Fruit fly (Drosophila melanogaster) whole organism, embryonic: ENCODE results near the gene CG5181.
A peak's percentile ranks its signal among the peaks of the same experiment; 100 is the strongest.

Source experiments
- ATbp ChIP-seq: fragments of 200-800 bp; sonication (Bioruptor generic); optimal IDR thresholded peaks from 2 replicates; lab custom pipeline; 2017; ENCODE audit warnings: missing biosample characterization, mild to moderate bottlenecking, missing genetic modification characterization, missing genetic modification reagents
- Bgb ChIP-seq: fragments of 200-800 bp; sonication (Bioruptor generic); IDR thresholded peaks from 2 replicates; pipeline ENCODE4 v1.3.6; 2022; ENCODE audit warnings: missing biosample characterization, missing genetic modification characterization; ENCODE audit not compliant: partially characterized antibody
- CG10267 ChIP-seq: fragments of 200-800 bp; sonication (Bioruptor generic); optimal IDR thresholded peaks from 2 replicates; lab custom pipeline; 2018; ENCODE audit warnings: missing biosample characterization, mild to moderate bottlenecking, missing genetic modification characterization, moderate library complexity
- CG10366 ChIP-seq: fragments of 200-800 bp; sonication (Bioruptor generic); IDR thresholded peaks from 2 replicates; pipeline ENCODE4 v1.3.6; 2022; ENCODE audit warnings: missing biosample characterization, missing genetic modification characterization
- CG10462 ChIP-seq: fragments of 200-800 bp; sonication (Bioruptor generic); optimal IDR thresholded peaks from 2 replicates; lab custom pipeline; 2016; ENCODE audit warnings: missing biosample characterization, missing genetic modification characterization
- CG11093 ChIP-seq: fragments of 200-800 bp; sonication (Bioruptor generic); IDR thresholded peaks from 3 replicates; pipeline ENCODE4 v1.3.6; 2022; ENCODE audit warnings: missing biosample characterization, missing genetic modification characterization
- CG11560 ChIP-seq: fragments of 200-800 bp; sonication (Bioruptor generic); IDR thresholded peaks from 3 replicates; pipeline ENCODE4 v1.3.6; 2022; ENCODE audit warnings: missing biosample characterization, missing genetic modification characterization
- CG11723 ChIP-seq: fragments of 200-800 bp; sonication (Bioruptor generic); optimal IDR thresholded peaks from 2 replicates; lab custom pipeline; 2017; ENCODE audit warnings: missing biosample characterization, mild to moderate bottlenecking, missing genetic modification characterization
- CG12299 ChIP-seq: fragments of 200-800 bp; sonication (Bioruptor generic); optimal IDR thresholded peaks from 2 replicates; lab custom pipeline; 2018; ENCODE audit warnings: missing biosample characterization, mild to moderate bottlenecking, missing genetic modification characterization
- CG13287 ChIP-seq: fragments of 200-800 bp; sonication (Bioruptor generic); IDR thresholded peaks from 2 replicates; pipeline ENCODE4 v1.3.6; 2022; ENCODE audit warnings: missing biosample characterization, missing genetic modification characterization; ENCODE audit not compliant: partially characterized antibody
- CG15269 ChIP-seq: fragments of 200-800 bp; sonication (Bioruptor generic); optimal IDR thresholded peaks from 2 replicates; lab custom pipeline; 2018; ENCODE audit warnings: missing biosample characterization, mild to moderate bottlenecking, missing genetic modification characterization, moderate library complexity
- CG18262 ChIP-seq: fragments of 200-800 bp; optimal IDR thresholded peaks from 3 replicates; lab custom pipeline; 2019; ENCODE audit warnings: missing biosample characterization, mild to moderate bottlenecking, missing genetic modification characterization, moderate library complexity
- CG1832 ChIP-seq: fragments of 200-800 bp; sonication (Bioruptor generic); optimal IDR thresholded peaks from 2 replicates; lab custom pipeline; 2017; ENCODE audit warnings: missing biosample characterization, mild to moderate bottlenecking, missing genetic modification characterization, inconsistent platforms
- CG18619 ChIP-seq: fragments of 200-800 bp; sonication (Bioruptor generic); optimal IDR thresholded peaks from 3 replicates; lab custom pipeline; 2017; ENCODE audit warnings: missing biosample characterization, mild to moderate bottlenecking, missing genetic modification characterization
- CG2116 ChIP-seq: fragments of 200-800 bp; sonication (Bioruptor generic); optimal IDR thresholded peaks from 3 replicates; lab custom pipeline; 2018; ENCODE audit warnings: missing biosample characterization, mild to moderate bottlenecking, missing genetic modification characterization
- CG3281 ChIP-seq: fragments of 200-800 bp; sonication (Bioruptor generic); optimal IDR thresholded peaks from 3 replicates; lab custom pipeline; 2017; ENCODE audit warnings: missing biosample characterization, mild to moderate bottlenecking, missing genetic modification characterization
- CG42726 ChIP-seq: fragments of 200-800 bp; sonication (Bioruptor generic); IDR thresholded peaks from 2 replicates; pipeline ENCODE4 v1.3.6; 2022; ENCODE audit warnings: missing biosample characterization, missing genetic modification characterization; ENCODE audit not compliant: partially characterized antibody
- CG6272 ChIP-seq: fragments of 200-800 bp; sonication (Bioruptor generic); IDR thresholded peaks from 2 replicates; pipeline ENCODE4 v1.3.6; 2022; ENCODE audit warnings: missing biosample characterization, missing genetic modification characterization
- CG6765 ChIP-seq: fragments of 200-800 bp; sonication (Bioruptor generic); optimal IDR thresholded peaks from 3 replicates; lab custom pipeline; 2017; ENCODE audit warnings: missing biosample characterization, mild to moderate bottlenecking, missing genetic modification characterization
- CG8359 ChIP-seq: fragments of 200-800 bp; sonication (Bioruptor generic); optimal IDR thresholded peaks from 2 replicates; lab custom pipeline; 2017; ENCODE audit warnings: missing biosample characterization, mild to moderate bottlenecking, missing genetic modification characterization, borderline replicate concordance
- CG9437 ChIP-seq: fragments of 200-800 bp; sonication (Bioruptor generic); optimal IDR thresholded peaks from 2 replicates; lab custom pipeline; 2018; ENCODE audit warnings: missing biosample characterization, mild to moderate bottlenecking, missing genetic modification characterization
- GATAe ChIP-seq: fragments of 200-800 bp; sonication (Bioruptor generic); conservative IDR thresholded peaks from 2 replicates; pipeline ENCODE4 v1.3.6; 2022; ENCODE audit warnings: missing biosample characterization, missing genetic modification characterization
- H2.0 ChIP-seq: fragments of 200-800 bp; sonication (Bioruptor generic); IDR thresholded peaks from 2 replicates; pipeline ENCODE4 v1.3.6; 2022; ENCODE audit warnings: missing biosample characterization, missing genetic modification characterization
- Hr39 ChIP-seq: fragments of >200 bp; optimal IDR thresholded peaks from 2 replicates; lab custom pipeline; 2017
- NC2β ChIP-seq: fragments of 200-800 bp; sonication (Bioruptor generic); optimal IDR thresholded peaks from 2 replicates; lab custom pipeline; 2016; ENCODE audit warnings: missing biosample characterization, missing genetic modification characterization
- NFAT ChIP-seq: fragments of 200-800 bp; sonication (Bioruptor generic); IDR thresholded peaks from 2 replicates; pipeline ENCODE4 v1.3.6; 2022; ENCODE audit warnings: missing biosample characterization, missing genetic modification characterization
- Neu2 ChIP-seq: fragments of 200-800 bp; sonication (Bioruptor generic); optimal IDR thresholded peaks from 3 replicates; lab custom pipeline; 2016; ENCODE audit warnings: missing biosample characterization, missing genetic modification characterization, borderline replicate concordance
- NfI ChIP-seq: fragments of 200-800 bp; sonication (Bioruptor generic); optimal IDR thresholded peaks from 3 replicates; lab custom pipeline; 2018; ENCODE audit warnings: missing biosample characterization, mild to moderate bottlenecking, missing genetic modification characterization, moderate library complexity
- Pdp1 ChIP-seq, 2 experiments: fragments of 200-800 bp; sonication (Bioruptor generic); optimal IDR thresholded peaks; 3 replicates each; lab custom pipeline; 2016; ENCODE audit warnings: missing biosample characterization in 2 of 2, missing genetic modification characterization in 2 of 2, mild to moderate bottlenecking in 1 of 2, moderate library complexity in 1 of 2
- Ssrp ChIP-seq: fragments of 200-800 bp; sonication (Bioruptor generic); optimal IDR thresholded peaks from 2 replicates; lab custom pipeline; 2018; ENCODE audit warnings: missing biosample characterization, mild to moderate bottlenecking, missing genetic modification characterization, moderate library complexity
- TFAM ChIP-seq: fragments of 200-800 bp; sonication (Bioruptor generic); optimal IDR thresholded peaks from 2 replicates; lab custom pipeline; 2017; ENCODE audit warnings: missing biosample characterization, missing genetic modification characterization, inconsistent platforms
- Tbp ChIP-seq: fragments of >200 bp; optimal IDR thresholded peaks from 2 replicates; lab custom pipeline; 2018; ENCODE audit warnings: missing biosample characterization, missing genetic modification characterization
- al ChIP-seq: fragments of 200-800 bp; sonication (Bioruptor generic); IDR thresholded peaks from 2 replicates; pipeline ENCODE4 v1.3.6; 2022; ENCODE audit warnings: missing biosample characterization, missing genetic modification characterization
- caup ChIP-seq: fragments of 200-800 bp; sonication (Bioruptor generic); optimal IDR thresholded peaks from 3 replicates; lab custom pipeline; 2017; ENCODE audit warnings: missing biosample characterization, mild to moderate bottlenecking, missing genetic modification characterization, moderate library complexity; ENCODE audit not compliant: severe bottlenecking
- danr ChIP-seq: fragments of 200-800 bp; sonication (Bioruptor generic); IDR thresholded peaks from 2 replicates; pipeline ENCODE4 v1.3.6; 2022; ENCODE audit warnings: missing biosample characterization, missing genetic modification characterization
- emc ChIP-seq: fragments of 200-800 bp; sonication (Bioruptor generic); optimal IDR thresholded peaks from 2 replicates; lab custom pipeline; 2016; ENCODE audit warnings: missing biosample characterization, missing genetic modification characterization
- h ChIP-seq: fragments of >200 bp; optimal IDR thresholded peaks from 2 replicates; lab custom pipeline; 2017
- hbn ChIP-seq: fragments of 200-800 bp; sonication (Bioruptor generic); IDR thresholded peaks from 2 replicates; pipeline ENCODE4 v1.3.6; 2022; ENCODE audit warnings: missing biosample characterization, missing genetic modification characterization; ENCODE audit not compliant: partially characterized antibody
- hkb ChIP-seq, 2 experiments: fragments of 200-800 bp in 1 of 2; fragments of >200 bp in 1 of 2; sonication (Bioruptor generic) in 1 of 2; IDR thresholded peaks in 1 of 2; optimal IDR thresholded peaks in 1 of 2; 2 replicates each; pipeline versions ENCODE4 v1.3.6 to Lab custom; 2017 to 2022; ENCODE audit warnings: missing biosample characterization in 1 of 2, missing genetic modification characterization in 1 of 2
- ind ChIP-seq: fragments of 200-800 bp; sonication (Bioruptor generic); optimal IDR thresholded peaks from 3 replicates; lab custom pipeline; 2016; ENCODE audit warnings: missing biosample characterization, missing genetic modification characterization
- ken ChIP-seq: fragments of 200-800 bp; sonication (Bioruptor generic); IDR thresholded peaks from 3 replicates; pipeline ENCODE4 v1.3.6; 2022; ENCODE audit warnings: missing biosample characterization, missing genetic modification characterization
- p53 ChIP-seq: fragments of 200-800 bp; sonication (Bioruptor generic); optimal IDR thresholded peaks from 2 replicates; lab custom pipeline; 2016; ENCODE audit warnings: missing biosample characterization, missing genetic modification characterization
- pho ChIP-seq: fragments of 200-800 bp; sonication (Bioruptor generic); optimal IDR thresholded peaks from 2 replicates; lab custom pipeline; 2016; ENCODE audit warnings: missing biosample characterization, missing genetic modification characterization
- sqz ChIP-seq: fragments of 200-800 bp; sonication (Bioruptor generic); optimal IDR thresholded peaks from 3 replicates; lab custom pipeline; 2018; ENCODE audit warnings: missing biosample characterization, mild to moderate bottlenecking, missing genetic modification characterization
- stc ChIP-seq: fragments of 200-800 bp; sonication (Bioruptor generic); IDR thresholded peaks from 2 replicates; pipeline ENCODE4 v1.3.6; 2022; ENCODE audit warnings: missing biosample characterization, missing genetic modification characterization
- tgo ChIP-seq: fragments of 200-800 bp; sonication (Bioruptor generic); IDR thresholded peaks from 3 replicates; pipeline ENCODE4 v1.3.6; 2022; ENCODE audit warnings: missing biosample characterization, missing genetic modification characterization
- tin ChIP-seq: fragments of 200-800 bp; sonication (Bioruptor generic); optimal IDR thresholded peaks from 3 replicates; lab custom pipeline; 2016; ENCODE audit warnings: missing biosample characterization, missing genetic modification characterization
- ttk ChIP-seq: fragments of 200-800 bp; sonication (Bioruptor generic); IDR thresholded peaks from 2 replicates; pipeline ENCODE4 v2.1.2; 2022; ENCODE audit warnings: missing biosample characterization, missing genetic modification characterization
- z ChIP-seq: fragments of 200-800 bp; sonication (Bioruptor generic); IDR thresholded peaks from 3 replicates; pipeline ENCODE4 v1.3.6; 2022; ENCODE audit warnings: missing biosample characterization, missing genetic modification characterization
- zen ChIP-seq: fragments of 200-800 bp; sonication (Bioruptor generic); optimal IDR thresholded peaks from 3 replicates; lab custom pipeline; 2018; ENCODE audit warnings: missing biosample characterization, mild to moderate bottlenecking, missing genetic modification characterization, moderate library complexity

Gene CG5181

dm6 chr2L:7411947-7412621, 2.5 kb upstream of the CG5181 start, which contains the start of gene chm (continued):
- TF ChIP-seq Hr39 (no peak), tin (GFP tag; lab: Kevin White, UChicago) (peak; percentile 38), Bgb (GFP tag; lab: Robert Waterston, UW) (peak; percentile 86), emc (GFP tag; lab: Kevin White, UChicago) (no peak), stc (GFP tag; lab: Robert Waterston, UW) (no peak), h (lab: Kevin White, UChicago) (no peak), NC2β (GFP tag; lab: Kevin White, UChicago) (no peak), hkb (optimal IDR thresholded peaks at IDR 0.05; lab: Kevin White, UChicago) (no peak), hkb (GFP tag; IDR thresholded peaks at IDR 0.05; lab: Robert Waterston, UW) (no peak), CG10462 (GFP tag; lab: Kevin White, UChicago) (no peak), p53 (no peak), ken (no peak), CG8359 (GFP tag; lab: Kevin White, UChicago) (no peak), CG42726 (peak; percentile 87), Neu2 (GFP tag; lab: Kevin White, UChicago) (no peak), hbn (GFP tag; lab: Robert Waterston, UW) (peak; percentile 89), ttk (GFP tag; lab: Robert Waterston, UW) (no peak), Ssrp (no peak), CG12299 (tag; lab: Kevin White, UChicago) (no peak), CG18619 (no peak), CG15269 (no peak), NFAT (GFP tag; lab: Robert Waterston, UW) (peak; percentile 67; the same call in 1 of the 2 replicates), CG6272 (0 out of 2 replicates have a peak, but pooled peaks have one; percentile 60), CG11093 (GFP tag; lab: Robert Waterston, UW) (no peak), CG13287 (GFP tag; lab: Robert Waterston, UW) (peak; percentile 93), CG9437 (no peak), CG3281 (no peak), CG6765 (no peak), CG10366 (GFP tag; lab: Robert Waterston, UW) (peak; percentile 30; the same call in 1 of the 2 replicates), CG18262 (tag; lab: Kevin White, UChicago) (no peak), zen (no peak), tgo (no peak), TFAM (GFP tag; lab: Kevin White, UChicago) (no peak), CG2116 (peak; percentile 27), caup (GFP tag; lab: Kevin White, UChicago) (no peak), danr (GFP tag; lab: Robert Waterston, UW) (no peak), GATAe (GFP tag; lab: Robert Waterston, UW) (no peak), H2.0 (GFP tag; lab: Robert Waterston, UW) (no peak), ATbp (no peak), al (GFP tag; lab: Robert Waterston, UW) (0 out of 2 replicates have a peak, but pooled peaks have one; percentile 42), pho (GFP tag; lab: Kevin White, UChicago) (peak; percentile 75), NfI (GFP tag; lab: Kevin White, UChicago) (peak; percentile 8), ind (no peak), CG11723 (GFP tag; lab: Kevin White, UChicago) (no peak), CG10267 (peak; percentile 41), Tbp (no peak), Pdp1 (GFP tag; optimal IDR thresholded peaks at IDR 0.05; lab: Kevin White, UChicago) (peak; percentile 20 to 46), sqz (GFP tag; lab: Kevin White, UChicago) (no peak), CG1832 (GFP tag; lab: Kevin White, UChicago) (no peak), z (GFP tag; lab: Robert Waterston, UW) (no peak), CG11560 (tag; lab: Robert Waterston, UW) (no peak)
